Worm (Caenorhabditis elegans) whole organism, L4 larva: ENCODE measurements around the gene myrf-1.
A peak's percentile ranks its signal among the peaks of the same experiment; 100 is the strongest.

ENCODE experiments used
- ctbp-1 ChIP-seq: fragments of 200-800 bp; sonication (Bioruptor generic); IDR thresholded peaks from 2 replicates; pipeline ENCODE4 v1.3.6; 2022; ENCODE audit warnings: missing genetic modification reagents, missing genetic modification characterization, missing compliant biosample characterization
- fkh-10 ChIP-seq: fragments of 150-350 bp; optimal IDR thresholded peaks from 2 replicates; lab custom pipeline; 2014; ENCODE audit warnings: missing biosample characterization, missing genetic modification reagents, missing genetic modification characterization
- pha-4 ChIP-seq, 2 experiments: fragments of 150-350 bp in 1 of 2; fragments of 200-800 bp in 1 of 2; sonication (Bioruptor generic) in 1 of 2; IDR thresholded peaks in 1 of 2; optimal IDR thresholded peaks in 1 of 2; 2 replicates each; pipeline versions ENCODE4 v1.3.6 to Lab custom; 2014 to 2022; ENCODE audit warnings: missing genetic modification characterization in 2 of 2, missing genetic modification reagents in 2 of 2, missing biosample characterization in 1 of 2, missing compliant biosample characterization in 1 of 2
- snpc-4 ChIP-seq: fragments of 150-350 bp; optimal IDR thresholded peaks from 2 replicates; lab custom pipeline; 2014; ENCODE audit warnings: missing biosample characterization, missing genetic modification characterization
- unc-62 ChIP-seq, 3 experiments: fragments of 150-350 bp in 1 of 3; sonication (generic microtip); optimal IDR thresholded peaks in 2 of 3; peaks in 1 of 3; 1 replicate in 1 of 3; 2 replicates in 2 of 3; lab custom pipeline; 2014 to 2017; ENCODE audit warnings: missing biosample characterization in 3 of 3, missing genetic modification characterization in 3 of 3, missing genetic modification reagents in 3 of 3, missing genotype in 1 of 3
- ztf-11 ChIP-seq: fragments of 150-350 bp; optimal IDR thresholded peaks from 2 replicates; lab custom pipeline; 2014; ENCODE audit warnings: missing biosample characterization, missing genetic modification characterization

DNA sequence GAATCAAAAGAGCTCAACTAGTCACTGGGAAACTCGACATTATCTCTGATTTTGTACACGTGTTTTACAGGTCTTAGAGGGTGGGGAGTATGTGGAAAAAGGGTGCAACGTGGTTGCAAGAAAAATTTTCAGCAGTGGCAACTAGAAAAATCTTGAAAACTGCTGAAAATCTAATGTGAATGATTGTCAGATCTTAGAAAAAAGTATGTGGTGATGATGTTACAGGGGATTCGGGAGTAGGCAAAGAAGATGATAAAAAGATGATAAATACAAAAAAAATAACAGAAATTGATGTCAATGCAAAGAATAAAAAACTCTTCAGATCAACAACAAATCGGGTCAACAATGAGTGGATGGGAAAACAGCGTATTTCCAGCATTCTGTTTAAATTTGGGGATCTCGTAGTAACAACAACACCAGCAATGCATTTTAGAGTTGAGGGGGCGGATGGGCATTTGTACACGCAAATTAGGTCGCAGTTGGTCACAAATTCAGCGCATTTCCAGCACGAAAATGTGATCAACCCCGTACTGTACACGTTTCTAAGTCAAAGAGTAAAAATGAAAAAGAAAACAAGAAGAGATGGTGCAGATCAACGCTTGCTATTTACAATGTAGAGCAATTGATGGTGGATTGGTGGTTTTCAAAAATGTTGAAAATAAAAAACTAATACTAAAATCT lies 41.3 kb upstream of the myrf-1 start:
- TF ChIP-seq pha-4 (GFP tag; IDR thresholded peaks at IDR 0.05; lab: Robert Waterston, UW) (peak; percentile 25; the same call in 1 of the 2 replicates), pha-4 (tag; optimal IDR thresholded peaks at IDR 0.05; lab: Kevin White, UChicago) (no peak), unc-62 (GFP tag; optimal IDR thresholded peaks at IDR 0.05 in 1 of 2; lab: Kevin White, UChicago) (peak in 1 of 2 experiments; percentile 22), unc-62 (tag; optimal IDR thresholded peaks at IDR 0.05; lab: Kevin White, UChicago) (no peak), ztf-11 (tag; lab: Kevin White, UChicago) (no peak), snpc-4 (tag; lab: Kevin White, UChicago) (no peak), ctbp-1 (GFP tag; lab: Robert Waterston, UW) (peak; percentile 45; the same call in 1 of the 2 replicates), fkh-10 (GFP tag; lab: Kevin White, UChicago) (no peak)
